Worm (Caenorhabditis elegans): Measurements from ENCODE around the gene C55A6.7.

The C55A6.7 gene

DNA sequence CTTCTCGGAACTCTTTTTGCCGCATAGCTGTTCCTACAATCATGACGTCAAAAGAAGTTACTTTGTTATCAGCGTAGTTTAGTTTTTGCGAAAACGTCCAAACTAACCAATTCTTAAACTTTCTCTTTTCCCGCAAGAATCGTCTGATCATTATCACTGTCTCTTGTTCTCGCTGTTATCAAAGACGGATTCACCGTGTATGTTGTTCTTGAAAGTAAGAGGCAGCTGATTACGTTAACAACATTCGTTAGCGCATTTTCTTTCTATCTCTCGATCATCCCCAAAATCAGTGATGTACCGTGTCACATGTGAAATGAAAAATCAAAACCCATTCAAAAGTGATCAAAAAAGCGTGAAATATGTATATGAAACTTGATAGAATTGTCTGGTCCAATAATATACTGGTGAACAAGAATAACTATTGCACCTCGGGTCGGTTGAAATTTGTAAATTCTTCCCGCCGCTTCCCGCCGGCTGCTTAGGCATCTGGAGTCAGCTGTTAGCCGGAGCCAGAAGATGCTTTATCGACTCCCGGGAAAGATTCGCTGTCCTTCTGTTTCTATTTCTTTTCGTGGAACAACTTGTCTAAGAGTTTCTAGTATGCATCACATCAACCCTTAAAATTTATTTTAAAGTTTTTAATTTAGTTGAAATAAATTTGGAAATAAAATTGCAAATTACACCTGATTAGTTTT lies 14.3 kb upstream of the C55A6.7 start (continued):
- TF ChIP-seq skn-1 (tag; optimal IDR thresholded peaks at IDR 0.05) = no peak
- TF ChIP-seq unc-130 (GFP tag; optimal IDR thresholded peaks at IDR 0.05) = no peak
- peak in 1 of 2 experiments; percentile 79 for TF ChIP-seq unc-62 (GFP tag; optimal IDR thresholded peaks at IDR 0.05 in 1 of 2)
- no peak for TF ChIP-seq unc-62 (tag; optimal IDR thresholded peaks at IDR 0.05)
- no peak for TF ChIP-seq daf-19 (GFP tag; conservative IDR thresholded peaks at IDR 0.05)
- TF ChIP-seq php-3 (GFP tag; IDR thresholded peaks at IDR 0.05) = 0 out of 2 replicates have a peak, but pooled peaks have one; percentile 28
- TF ChIP-seq hif-1 (tag; optimal IDR thresholded peaks at IDR 0.05) = no peak
- peak; percentile 50 for TF ChIP-seq mxl-3 (GFP tag; optimal IDR thresholded peaks at IDR 0.05)
- TF ChIP-seq madf-5 (GFP tag; IDR thresholded peaks at IDR 0.05) = no peak
- peak; percentile 41 for TF ChIP-seq nhr-10 (tag; optimal IDR thresholded peaks at IDR 0.05)
- no peak for TF ChIP-seq arid-1 (GFP tag; conservative IDR thresholded peaks at IDR 0.05)
- TF ChIP-seq nhr-111 (GFP tag; optimal IDR thresholded peaks at IDR 0.05) = no peak
- TF ChIP-seq hlh-11 (tag; optimal IDR thresholded peaks at IDR 0.05) = peak; percentile 84
- no peak for TF ChIP-seq dmd-9 (GFP tag; IDR thresholded peaks at IDR 0.05)
- peak; percentile 85 for TF ChIP-seq hlh-30 (tag; optimal IDR thresholded peaks at IDR 0.05; ENCODE audit: insufficient read depth)
- TF ChIP-seq lin-15B (tag; optimal IDR thresholded peaks at IDR 0.05) = no peak

ce11 chrV:11533365-11533949 lies 13.1 kb upstream of the C55A6.7 start:
- TF ChIP-seq zip-2 (tag; optimal IDR thresholded peaks at IDR 0.05) (no peak), unc-39 (tag; optimal IDR thresholded peaks at IDR 0.05) (no peak), unc-62 (GFP tag; optimal IDR thresholded peaks at IDR 0.05 in 1 of 2) (peak in 1 of 2 experiments; percentile 93), unc-62 (tag; optimal IDR thresholded peaks at IDR 0.05) (no peak), gei-8 (GFP tag; optimal IDR thresholded peaks at IDR 0.05) (no peak), tag-97 (GFP tag; IDR thresholded peaks at IDR 0.05) (no peak), pha-4 (GFP tag; IDR thresholded peaks at IDR 0.05) (0 out of 2 replicates have a peak, but pooled peaks have one; percentile 39), pha-4 (tag; optimal IDR thresholded peaks at IDR 0.05) (no peak), ZK337.2 (GFP tag; IDR thresholded peaks at IDR 0.05) (no peak), saeg-2 (GFP tag; IDR thresholded peaks at IDR 0.05) (no peak), aha-1 (tag) (peak; percentile 93), F49E8.2 (tag; optimal IDR thresholded peaks at IDR 0.05; ENCODE audit: borderline replicate concordance) (no peak), D1046.2 (GFP tag; IDR thresholded peaks at IDR 0.05) (0 out of 2 replicates have a peak, but pooled peaks have one; percentile 51), zag-1 (tag; optimal IDR thresholded peaks at IDR 0.05) (no peak), daf-16 (GFP tag; optimal IDR thresholded peaks at IDR 0.05) (peak in 1 of 2 experiments; percentile 29), daf-16 (tag; optimal IDR thresholded peaks at IDR 0.05) (no peak), nhr-102 (tag; optimal IDR thresholded peaks at IDR 0.05) (no peak), ctbp-1 (GFP tag; IDR thresholded peaks at IDR 0.05) (no peak), pqm-1 (tag; optimal IDR thresholded peaks at IDR 0.05) (no peak)

DNA sequence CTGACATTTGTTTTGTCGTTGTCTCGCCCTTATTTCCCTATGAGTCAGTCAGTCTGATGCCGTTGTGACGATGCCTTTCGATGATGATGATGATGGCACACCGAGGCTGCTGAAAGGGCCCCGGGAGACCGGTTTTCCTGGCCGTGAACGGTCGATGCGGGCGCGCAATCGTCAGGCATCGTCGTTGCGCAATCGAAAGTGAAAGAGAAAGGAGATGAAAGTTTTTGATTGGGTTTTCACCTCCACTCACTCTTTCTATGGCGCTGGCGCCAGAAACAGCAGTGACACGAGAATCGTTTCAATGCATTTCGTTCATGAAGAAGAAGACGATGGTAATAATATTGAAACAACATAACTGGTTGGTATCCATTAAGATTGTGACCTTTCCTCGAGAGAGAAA lies 12.6 kb upstream of the C55A6.7 start:
- TF ChIP-seq daf-16 (GFP tag; optimal IDR thresholded peaks at IDR 0.05) (no peak), daf-16 (tag; optimal IDR thresholded peaks at IDR 0.05) (no peak), ceh-20 (GFP tag; IDR thresholded peaks at IDR 0.05) (no peak), dve-1 (tag; optimal IDR thresholded peaks at IDR 0.05; ENCODE audit: insufficient read depth) (no peak), ces-1 (GFP tag; optimal IDR thresholded peaks at IDR 0.05) (no peak), Y75B8A.6 (GFP tag; IDR thresholded peaks at IDR 0.05) (0 out of 2 replicates have a peak, but pooled peaks have one; percentile 35), pqm-1 (tag; optimal IDR thresholded peaks at IDR 0.05) (no peak), attf-4 (tag; optimal IDR thresholded peaks at IDR 0.05) (no peak), unc-39 (tag; optimal IDR thresholded peaks at IDR 0.05) (no peak), sdz-12 (GFP tag; optimal IDR thresholded peaks at IDR 0.05) (no peak), nhr-237 (tag; optimal IDR thresholded peaks at IDR 0.05) (no peak), nhr-48 (tag; optimal IDR thresholded peaks at IDR 0.05) (no peak), ztf-7 (tag; optimal IDR thresholded peaks at IDR 0.05) (no peak), Y48G9A.11 (GFP tag; IDR thresholded peaks at IDR 0.05) (no peak), spr-1 (tag; optimal IDR thresholded peaks at IDR 0.05) (no peak), lin-13 (GFP tag; optimal IDR thresholded peaks at IDR 0.05) (no peak), aha-1 (tag) (peak; percentile 69), nhr-28 (tag; optimal IDR thresholded peaks at IDR 0.05) (peak; percentile 58), jun-1 (tag; optimal IDR thresholded peaks at IDR 0.05) (no peak), lin-15B (tag; optimal IDR thresholded peaks at IDR 0.05) (no peak), lin-38 (GFP tag; IDR thresholded peaks at IDR 0.05) (0 out of 2 replicates have a peak, but pooled peaks have one; percentile 16)
